Fruit fly (Drosophila melanogaster) whole organism, larva: Measurements from ENCODE around the gene RpL36.

Experiments used
- noc ChIP-seq: fragments of 200-800 bp; sonication (Bioruptor generic); optimal IDR thresholded peaks from 3 replicates; lab custom pipeline; 2019; ENCODE audit warnings: missing biosample characterization, mild to moderate bottlenecking, missing genetic modification characterization, moderate library complexity

Gene RpL36

dm6 chrX:623357-623756, 5.9 kb downstream of the RpL36 start, which contains the start of gene CG13369:
TSS of gene CG13369 (plus strand) at chrX:623468.
- TF ChIP-seq noc (tag; lab: Kevin White, UChicago): no peak

- TF ChIP-seq noc (tag; lab: Kevin White, UChicago): peak; percentile 52
These were observed 8.1 kb downstream of the RpL36 start, which contains the start of the genes CG13365 and Vsp37A for dm6 chrX:621132-621555. TSS of gene CG13365 (minus strand) at chrX:621215. TSS of gene Vsp37A (plus strand) at chrX:621530.

DNA sequence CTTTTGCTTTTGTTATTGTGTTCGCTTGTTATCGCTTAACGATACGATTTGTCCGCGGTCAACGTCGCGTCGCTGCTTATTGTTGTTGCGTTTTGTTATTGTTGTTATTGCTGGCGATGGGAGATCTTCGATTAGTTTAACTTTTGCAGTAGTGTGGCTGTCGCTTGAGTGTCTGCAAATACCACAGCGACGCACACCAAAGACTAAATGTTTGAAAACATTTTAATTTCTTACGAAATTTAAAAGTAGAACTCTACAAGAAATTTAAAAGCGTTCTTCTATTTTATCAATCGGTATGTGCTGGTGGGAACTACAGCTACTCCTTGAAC, 9.2 kb downstream of the RpL36 start, which contains the start of gene spdi:
Gene spdi (minus strand): TSS at position 94 of the 329 bp plus-strand sequence.
- no peak for TF ChIP-seq noc (tag; lab: Kevin White, UChicago)

dm6 chrX:619220-620101, 9.8 kb downstream of the RpL36 start:
- no peak for TF ChIP-seq noc (tag; lab: Kevin White, UChicago)

DNA sequence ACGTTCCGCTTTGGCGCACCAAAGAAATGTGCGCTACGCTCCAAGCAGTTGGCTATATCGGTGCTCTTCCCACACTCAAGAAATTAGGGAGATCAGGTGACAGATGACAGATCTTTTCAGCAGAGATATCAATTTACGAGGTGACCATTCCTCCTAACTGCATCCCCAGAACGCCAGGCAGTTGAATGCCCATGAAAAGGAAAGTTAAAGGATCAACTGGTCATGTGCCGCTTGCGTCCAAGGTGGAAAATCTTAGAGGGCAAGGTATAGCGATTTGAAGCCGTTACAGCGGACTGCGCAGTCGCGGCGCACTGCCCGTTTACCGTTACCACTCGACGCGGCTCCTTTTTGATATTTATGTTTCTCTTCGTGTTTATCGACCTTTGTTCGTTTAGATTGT, 10.7 kb downstream of the RpL36 start:
- TF ChIP-seq noc (tag; lab: Kevin White, UChicago): peak; percentile 70

DNA sequence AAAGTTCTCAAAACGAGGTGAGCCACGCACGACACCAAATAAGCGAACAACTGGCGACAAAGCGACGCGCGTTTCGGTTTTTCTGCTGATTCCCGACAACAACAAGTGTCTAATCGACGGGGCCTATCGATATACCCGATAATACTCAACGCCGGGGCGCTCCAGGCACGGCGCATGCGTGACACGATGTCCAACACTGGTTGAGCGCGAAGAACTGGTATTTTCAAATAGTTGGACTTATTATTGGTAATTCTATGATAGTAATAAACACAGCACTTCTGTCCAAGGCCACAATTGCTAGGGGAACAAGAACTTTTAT, 11.8 kb downstream of the RpL36 start:
- no peak for TF ChIP-seq noc (tag; lab: Kevin White, UChicago)

DNA sequence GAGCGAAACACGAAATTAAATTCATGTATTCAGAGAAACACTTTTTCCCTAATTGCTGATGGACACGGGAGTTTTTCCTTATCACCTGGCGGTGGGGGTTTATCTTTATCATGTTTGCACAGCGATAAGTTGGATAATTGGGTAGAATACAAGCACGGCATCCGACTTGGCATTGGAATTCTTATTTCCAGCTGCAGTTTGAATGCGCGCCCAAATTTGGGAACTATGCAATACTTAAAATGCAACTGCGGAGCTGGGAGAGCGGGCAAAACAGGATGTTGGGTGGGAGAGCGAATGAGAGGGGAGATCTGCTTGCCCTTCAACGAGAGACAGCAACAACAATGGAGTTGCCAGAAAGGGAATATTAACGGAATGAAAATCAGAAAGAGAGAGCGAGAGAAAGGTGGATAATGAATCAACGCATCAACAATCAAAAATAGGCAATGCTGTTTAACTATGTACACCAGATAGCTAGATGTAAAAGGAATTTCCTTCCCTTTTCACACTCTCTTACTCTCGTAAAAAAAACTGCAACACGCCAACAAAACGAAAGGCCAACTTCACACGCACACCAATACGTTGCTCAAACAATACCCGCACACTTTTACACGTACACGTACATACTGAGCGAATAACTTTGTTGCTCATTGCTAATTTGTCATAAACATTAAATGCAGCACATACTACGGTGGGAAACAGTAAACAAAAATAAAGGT, 12.4 kb downstream of the RpL36 start:
- TF ChIP-seq noc (tag; lab: Kevin White, UChicago): no peak

dm6 chrX:610048-610447, 19.2 kb downstream of the RpL36 start:
- TF ChIP-seq noc (tag; lab: Kevin White, UChicago): no peak

- TF ChIP-seq noc (tag; lab: Kevin White, UChicago): no peak
These were observed 27.3 kb downstream of the RpL36 start for dm6 chrX:601984-602383.

DNA sequence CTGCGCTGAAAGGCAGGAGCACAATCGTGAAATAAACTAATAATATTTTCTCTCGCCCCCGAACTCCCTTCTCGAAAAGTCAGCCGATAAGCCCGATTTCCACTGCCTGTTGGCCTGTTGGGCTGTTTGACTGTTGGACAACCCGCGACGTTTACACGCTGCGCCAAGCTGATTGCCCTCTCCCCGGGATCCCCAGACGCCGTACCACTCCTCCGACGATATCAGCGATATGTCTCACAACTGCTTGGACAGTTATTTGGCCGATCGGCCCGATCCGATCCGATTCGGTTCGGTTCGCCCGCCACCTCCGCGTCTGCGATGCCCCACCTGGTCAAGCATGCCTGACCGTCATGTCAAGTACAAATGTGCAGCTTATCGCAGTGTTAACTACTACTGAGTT, 29.6 kb downstream of the RpL36 start:
- TF ChIP-seq noc (tag; lab: Kevin White, UChicago): no peak

- peak; percentile 40 for TF ChIP-seq noc (tag; lab: Kevin White, UChicago)
These were observed 30.8 kb downstream of the RpL36 start for dm6 chrX:598322-599057.

DNA sequence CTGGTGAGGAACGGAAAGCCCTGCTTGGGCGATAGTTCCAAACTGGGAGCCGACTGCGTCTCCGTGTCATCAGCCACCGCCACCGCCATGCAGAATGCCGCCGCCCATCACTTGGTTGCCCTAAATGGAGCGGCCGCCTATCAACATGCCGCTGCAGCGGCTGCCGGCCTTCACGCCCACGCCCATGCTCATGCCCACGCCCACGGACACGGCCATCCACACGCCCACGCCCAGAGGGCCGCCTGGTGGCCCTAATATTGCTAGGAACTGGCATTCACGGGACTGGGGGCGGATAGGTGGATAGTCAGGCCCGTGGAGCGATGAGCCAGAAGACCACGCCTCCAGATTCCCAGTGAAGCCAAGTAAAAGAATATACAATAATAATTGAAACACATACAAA, 32.2 kb downstream of the RpL36 start:
- TF ChIP-seq noc (tag; lab: Kevin White, UChicago): no peak

DNA sequence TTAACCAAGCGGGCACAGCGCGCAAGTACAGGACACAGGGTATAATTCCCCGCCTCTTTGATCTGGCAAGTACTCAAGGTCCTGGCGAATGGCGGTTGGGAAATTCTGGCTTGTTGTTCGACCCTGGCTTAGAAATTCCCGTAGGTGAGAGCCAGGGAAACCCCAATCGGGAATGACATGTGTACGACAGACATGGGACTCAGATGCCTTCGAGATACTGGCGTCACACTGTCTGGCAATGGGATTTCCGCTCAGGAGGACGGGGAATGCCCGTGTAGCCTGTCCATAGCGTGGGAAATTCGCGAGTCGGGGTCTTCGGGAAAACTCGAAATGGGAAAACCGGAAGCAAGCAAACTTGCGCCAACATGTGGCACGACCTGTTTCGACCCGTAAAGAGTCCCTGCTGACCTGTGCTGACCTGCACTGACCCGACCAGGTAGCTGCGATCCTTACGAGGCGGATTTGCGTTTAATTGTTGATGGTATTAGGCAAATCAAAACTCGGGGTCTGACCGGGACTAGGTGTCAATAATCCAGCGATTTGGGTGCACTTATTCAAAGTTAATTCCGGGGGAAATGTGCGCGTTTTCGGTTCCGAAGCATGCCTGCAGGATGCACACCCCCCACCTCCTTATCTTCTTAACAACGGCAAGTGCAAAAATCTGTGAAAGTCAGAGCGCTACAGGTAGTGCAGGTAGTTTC, 36.5 kb downstream of the RpL36 start:
- no peak for TF ChIP-seq noc (tag; lab: Kevin White, UChicago)

dm6 chrX:590479-590878, 38.8 kb downstream of the RpL36 start:
- TF ChIP-seq noc (tag; lab: Kevin White, UChicago): no peak

- TF ChIP-seq noc (tag; lab: Kevin White, UChicago): no peak
These were observed 40.3 kb downstream of the RpL36 start for dm6 chrX:588941-589340.
